Worm (Caenorhabditis elegans): ENCODE results near the gene B0410.1.

B0410.1 gene

DNA sequence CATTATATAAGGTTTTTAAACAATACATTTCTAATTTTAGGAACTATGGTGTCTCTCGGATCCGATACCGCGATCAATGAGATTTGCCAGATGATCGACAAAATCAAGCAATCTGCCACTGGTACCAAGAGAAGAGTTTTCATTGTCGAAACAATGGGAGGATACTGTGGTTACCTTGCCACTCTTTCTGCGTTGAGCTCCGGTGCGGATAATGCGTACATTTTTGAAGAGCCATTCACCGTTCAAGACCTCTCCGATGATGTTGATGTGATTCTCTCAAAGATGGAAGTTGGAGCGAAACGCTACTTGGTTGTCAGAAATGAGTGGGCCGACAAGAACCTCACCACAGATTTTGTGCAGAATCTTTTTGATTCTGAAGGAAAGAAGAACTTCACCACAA, 49.2 kb downstream of the B0410.1 start:
- TF ChIP-seq him-1 (tag; optimal IDR thresholded peaks at IDR 0.05) = no peak
- TF ChIP-seq mxl-1 (tag; optimal IDR thresholded peaks at IDR 0.05) = no peak
- no peak for TF ChIP-seq egl-18 (GFP tag; IDR thresholded peaks at IDR 0.05)
- no peak for TF ChIP-seq atf-7 (tag; optimal IDR thresholded peaks at IDR 0.05)
- TF ChIP-seq madf-3 (GFP tag; IDR thresholded peaks at IDR 0.05) = no peak
- no peak for TF ChIP-seq sptf-2 (GFP tag; optimal IDR thresholded peaks at IDR 0.05)
- TF ChIP-seq cebp-2 (GFP tag; IDR thresholded peaks at IDR 0.05) = no peak
- TF ChIP-seq zim-3 (tag; optimal IDR thresholded peaks at IDR 0.05) = no peak
- TF ChIP-seq bed-2 (GFP tag; IDR thresholded peaks at IDR 0.05) = no peak

Data from whole organism, young adult.